Fruit fly (Drosophila melanogaster) whole organism, embryonic: Measurements from ENCODE around the gene Tcs4.
A peak's percentile ranks its signal among the peaks of the same experiment; 100 is the strongest.

ENCODE experiments used
- Blimp-1 ChIP-seq: fragments of 200-800 bp; sonication (Bioruptor generic); optimal IDR thresholded peaks from 3 replicates; lab custom pipeline; 2018; ENCODE audit warnings: missing biosample characterization, missing genetic modification characterization, mild to moderate bottlenecking, moderate library complexity, missing genetic modification reagents
- CG12071 ChIP-seq: fragments of 200-800 bp; sonication (Bioruptor generic); optimal IDR thresholded peaks from 3 replicates; lab custom pipeline; 2018; ENCODE audit warnings: missing biosample characterization, mild to moderate bottlenecking, missing genetic modification characterization
- CG12659 ChIP-seq: fragments of 200-800 bp; sonication (Bioruptor generic); optimal IDR thresholded peaks from 3 replicates; lab custom pipeline; 2017; ENCODE audit warnings: mild to moderate bottlenecking, missing biosample characterization, missing genetic modification reagents, missing genetic modification characterization
- CG15269 ChIP-seq: fragments of 200-800 bp; sonication (Bioruptor generic); optimal IDR thresholded peaks from 2 replicates; lab custom pipeline; 2018; ENCODE audit warnings: missing biosample characterization, mild to moderate bottlenecking, missing genetic modification characterization, moderate library complexity
- CG16779 ChIP-seq: fragments of 200-800 bp; sonication (Bioruptor generic); IDR thresholded peaks from 2 replicates; pipeline ENCODE4 v1.3.6; 2022; ENCODE audit warnings: missing biosample characterization, missing genetic modification characterization
- CG16813 ChIP-seq: fragments of 200-800 bp; sonication (Bioruptor generic); IDR thresholded peaks from 3 replicates; pipeline ENCODE4 v1.3.6; 2022; ENCODE audit warnings: missing biosample characterization, missing genetic modification characterization; ENCODE audit not compliant: partially characterized antibody
- CG17359 ChIP-seq: fragments of 200-800 bp; sonication (Bioruptor generic); optimal IDR thresholded peaks from 3 replicates; lab custom pipeline; 2018; ENCODE audit warnings: missing biosample characterization, mild to moderate bottlenecking, missing genetic modification characterization, moderate library complexity
- CG17385 ChIP-seq: fragments of 200-800 bp; sonication (Bioruptor generic); optimal IDR thresholded peaks from 3 replicates; lab custom pipeline; 2018; ENCODE audit warnings: missing biosample characterization, mild to moderate bottlenecking, missing genetic modification characterization
- CG3065 ChIP-seq: fragments of 200-800 bp; sonication (Bioruptor generic); optimal IDR thresholded peaks from 2 replicates; lab custom pipeline; 2016; ENCODE audit warnings: missing biosample characterization, missing genetic modification characterization
- CG3847 ChIP-seq: fragments of 200-800 bp; sonication (Bioruptor generic); IDR thresholded peaks from 2 replicates; pipeline ENCODE4 v1.3.6; 2022; ENCODE audit warnings: missing biosample characterization, missing genetic modification characterization
- CG6765 ChIP-seq: fragments of 200-800 bp; sonication (Bioruptor generic); optimal IDR thresholded peaks from 3 replicates; lab custom pipeline; 2017; ENCODE audit warnings: missing biosample characterization, mild to moderate bottlenecking, missing genetic modification characterization
- CG7963 ChIP-seq: fragments of 200-800 bp; sonication (Bioruptor generic); IDR thresholded peaks from 3 replicates; pipeline ENCODE4 v1.3.6; 2022; ENCODE audit warnings: missing biosample characterization, missing genetic modification characterization; ENCODE audit not compliant: partially characterized antibody
- CG8359 ChIP-seq: fragments of 200-800 bp; sonication (Bioruptor generic); optimal IDR thresholded peaks from 2 replicates; lab custom pipeline; 2017; ENCODE audit warnings: missing biosample characterization, mild to moderate bottlenecking, missing genetic modification characterization, borderline replicate concordance
- CG8924 ChIP-seq: fragments of 200-800 bp; optimal IDR thresholded peaks from 3 replicates; lab custom pipeline; 2019; ENCODE audit warnings: missing biosample characterization, mild to moderate bottlenecking, missing genetic modification characterization, moderate library complexity
- CG9609 ChIP-seq: fragments of 200-800 bp; sonication (Bioruptor generic); optimal IDR thresholded peaks from 3 replicates; lab custom pipeline; 2016; ENCODE audit warnings: missing biosample characterization, missing genetic modification characterization
- CHES-1-like ChIP-seq: fragments of 200-800 bp; sonication (Bioruptor generic); optimal IDR thresholded peaks from 2 replicates; lab custom pipeline; 2016; ENCODE audit warnings: missing biosample characterization, missing genetic modification characterization
- CTCF ChIP-seq: fragments of 200-800 bp; sonication (Bioruptor generic); optimal IDR thresholded peaks from 2 replicates; lab custom pipeline; 2017; ENCODE audit warnings: missing biosample characterization, mild to moderate bottlenecking, missing genetic modification characterization, moderate library complexity
- CoRest ChIP-seq: fragments of 200-800 bp; sonication (Bioruptor generic); optimal IDR thresholded peaks from 3 replicates; lab custom pipeline; 2018; ENCODE audit warnings: missing biosample characterization, mild to moderate bottlenecking, missing genetic modification characterization, moderate library complexity
- Dek ChIP-seq: fragments of 200-800 bp; sonication (Bioruptor generic); optimal IDR thresholded peaks from 3 replicates; lab custom pipeline; 2019; ENCODE audit warnings: missing biosample characterization, mild to moderate bottlenecking, missing genetic modification characterization, moderate library complexity
- Doc3 ChIP-seq: fragments of 200-800 bp; sonication (Bioruptor generic); IDR thresholded peaks from 3 replicates; pipeline ENCODE4 v1.3.6; 2022; ENCODE audit warnings: missing biosample characterization, missing genetic modification characterization; ENCODE audit not compliant: partially characterized antibody
- Drgx ChIP-seq: fragments of 200-800 bp; sonication (Bioruptor generic); IDR thresholded peaks from 2 replicates; pipeline ENCODE4 v1.3.6; 2022; ENCODE audit warnings: missing biosample characterization, missing genetic modification characterization
- Ets97D ChIP-seq: fragments of 200-800 bp; sonication (Bioruptor generic); optimal IDR thresholded peaks from 3 replicates; lab custom pipeline; 2016; ENCODE audit warnings: missing biosample characterization, missing genetic modification characterization
- HLH4C ChIP-seq: fragments of 200-800 bp; sonication (Bioruptor generic); IDR thresholded peaks from 3 replicates; pipeline ENCODE4 v1.3.6; 2022; ENCODE audit warnings: missing biosample characterization, missing genetic modification characterization; ENCODE audit not compliant: partially characterized antibody
- HmgD ChIP-seq: fragments of 200-800 bp; sonication (Bioruptor generic); optimal IDR thresholded peaks from 3 replicates; lab custom pipeline; 2016; ENCODE audit warnings: missing biosample characterization, missing genetic modification characterization
- Hr3 ChIP-seq: fragments of 200-800 bp; sonication (Bioruptor generic); optimal IDR thresholded peaks from 3 replicates; lab custom pipeline; 2016; ENCODE audit warnings: missing biosample characterization, missing genetic modification characterization
- MBD-R2 ChIP-seq: fragments of 200-800 bp; sonication (Bioruptor generic); IDR thresholded peaks from 2 replicates; pipeline ENCODE4 v1.3.6; 2022; ENCODE audit warnings: missing biosample characterization, missing genetic modification characterization
- Myb ChIP-seq: fragments of 200-800 bp; sonication (Bioruptor generic); optimal IDR thresholded peaks from 2 replicates; lab custom pipeline; 2016; ENCODE audit warnings: missing biosample characterization, missing genetic modification characterization
- Pdp1 ChIP-seq, 2 experiments: fragments of 200-800 bp; sonication (Bioruptor generic); optimal IDR thresholded peaks; 3 replicates each; lab custom pipeline; 2016; ENCODE audit warnings: missing biosample characterization in 2 of 2, missing genetic modification characterization in 2 of 2, mild to moderate bottlenecking in 1 of 2, moderate library complexity in 1 of 2
- Ptx1 ChIP-seq: fragments of 200-800 bp; sonication (Bioruptor generic); IDR thresholded peaks from 2 replicates; pipeline ENCODE4 v1.3.6; 2022; ENCODE audit warnings: missing biosample characterization, missing genetic modification characterization
- Scr ChIP-seq: fragments of 200-800 bp; sonication (Bioruptor generic); IDR thresholded peaks from 2 replicates; pipeline ENCODE4 v1.3.6; 2022; ENCODE audit warnings: missing biosample characterization, missing genetic modification characterization; ENCODE audit not compliant: partially characterized antibody
- Stat92E ChIP-seq, 3 experiments: fragments of >200 bp in 2 of 3; fragments of 200-800 bp in 1 of 3; sonication (Bioruptor generic) in 1 of 3; optimal IDR thresholded peaks; 2 replicates each; lab custom pipeline; 2017 to 2019; ENCODE audit warnings: missing biosample characterization in 3 of 3, missing genetic modification characterization in 3 of 3, mild to moderate bottlenecking in 1 of 3, moderate library complexity in 1 of 3
- Xbp1 ChIP-seq: fragments of 200-800 bp; sonication (Bioruptor generic); optimal IDR thresholded peaks from 3 replicates; lab custom pipeline; 2016; ENCODE audit warnings: missing biosample characterization, mild to moderate bottlenecking, missing genetic modification characterization
- ap ChIP-seq: fragments of 200-800 bp; sonication (Bioruptor generic); IDR thresholded peaks from 2 replicates; pipeline ENCODE4 v1.3.6; 2022; ENCODE audit warnings: missing biosample characterization, missing genetic modification characterization
- ato ChIP-seq: fragments of 200-800 bp; sonication (Bioruptor generic); IDR thresholded peaks from 2 replicates; pipeline ENCODE4 v1.3.6; 2022; ENCODE audit warnings: missing biosample characterization, missing genetic modification characterization; ENCODE audit not compliant: partially characterized antibody
- bbx ChIP-seq: fragments of 200-800 bp; sonication (Bioruptor generic); IDR thresholded peaks from 2 replicates; pipeline ENCODE4 v1.3.6; 2022; ENCODE audit warnings: missing biosample characterization, missing genetic modification characterization; ENCODE audit not compliant: partially characterized antibody
- cad ChIP-seq: fragments of >200 bp; optimal IDR thresholded peaks from 2 replicates; lab custom pipeline; 2017; ENCODE audit warnings: missing biosample characterization, missing genetic modification characterization
- cas ChIP-seq: fragments of 200-800 bp; sonication (Bioruptor generic); IDR thresholded peaks from 2 replicates; pipeline ENCODE4 v1.3.6; 2022; ENCODE audit warnings: missing biosample characterization, missing genetic modification characterization
- crc ChIP-seq: fragments of 200-800 bp; sonication (Bioruptor generic); optimal IDR thresholded peaks from 2 replicates; lab custom pipeline; 2016; ENCODE audit warnings: missing biosample characterization, missing genetic modification characterization
- hb ChIP-seq: fragments of 200-800 bp; sonication (Bioruptor generic); IDR thresholded peaks from 3 replicates; pipeline ENCODE4 v1.3.6; 2022; ENCODE audit warnings: missing biosample characterization, missing genetic modification characterization; ENCODE audit not compliant: partially characterized antibody
- hbn ChIP-seq: fragments of 200-800 bp; sonication (Bioruptor generic); IDR thresholded peaks from 2 replicates; pipeline ENCODE4 v1.3.6; 2022; ENCODE audit warnings: missing biosample characterization, missing genetic modification characterization; ENCODE audit not compliant: partially characterized antibody
- ind ChIP-seq: fragments of 200-800 bp; sonication (Bioruptor generic); optimal IDR thresholded peaks from 3 replicates; lab custom pipeline; 2016; ENCODE audit warnings: missing biosample characterization, missing genetic modification characterization
- inv ChIP-seq: fragments of 200-800 bp; sonication (Bioruptor generic); IDR thresholded peaks from 2 replicates; pipeline ENCODE4 v1.3.6; 2022; ENCODE audit warnings: missing biosample characterization, missing genetic modification characterization; ENCODE audit not compliant: partially characterized antibody
- knrl ChIP-seq: fragments of 200-800 bp; sonication (Bioruptor generic); IDR thresholded peaks from 3 replicates; pipeline ENCODE4 v1.3.6; 2022; ENCODE audit warnings: missing biosample characterization, missing genetic modification characterization; ENCODE audit not compliant: partially characterized antibody
- mld ChIP-seq: fragments of 200-800 bp; sonication (Bioruptor generic); IDR thresholded peaks from 3 replicates; pipeline ENCODE4 v1.3.6; 2022; ENCODE audit warnings: missing biosample characterization, missing genetic modification characterization; ENCODE audit not compliant: partially characterized antibody
- nerfin-2 ChIP-seq: fragments of 200-800 bp; sonication (Bioruptor generic); IDR thresholded peaks from 2 replicates; pipeline ENCODE4 v1.3.6; 2022; ENCODE audit warnings: missing biosample characterization, missing genetic modification characterization; ENCODE audit not compliant: partially characterized antibody
- pho ChIP-seq: fragments of 200-800 bp; sonication (Bioruptor generic); optimal IDR thresholded peaks from 2 replicates; lab custom pipeline; 2016; ENCODE audit warnings: missing biosample characterization, missing genetic modification characterization
- rib ChIP-seq: fragments of 200-800 bp; sonication (Bioruptor generic); IDR thresholded peaks from 2 replicates; pipeline ENCODE4 v1.3.6; 2022; ENCODE audit warnings: missing biosample characterization, missing genetic modification characterization
- tna ChIP-seq: fragments of 200-800 bp; sonication (Bioruptor generic); IDR thresholded peaks from 2 replicates; pipeline ENCODE4 v1.3.6; 2022; ENCODE audit warnings: missing biosample characterization, missing genetic modification characterization; ENCODE audit not compliant: partially characterized antibody
- tx ChIP-seq: fragments of 200-800 bp; sonication (Bioruptor generic); optimal IDR thresholded peaks from 2 replicates; lab custom pipeline; 2016; ENCODE audit warnings: missing biosample characterization, missing genetic modification characterization

The Tcs4 gene

dm6 chrX:19679207-19679606 is 22.3 kb downstream of the Tcs4 start (continued):
- TF ChIP-seq CG16813 (peak; percentile 61), mld (GFP tag; lab: Robert Waterston, UW) (0 out of 3 replicates have a peak, but pooled peaks have one; percentile 17), ato (GFP tag; lab: Robert Waterston, UW) (peak; percentile 16; the same call in 1 of the 2 replicates), CTCF (GFP tag; lab: Kevin White, UChicago) (peak; percentile 86), Drgx (no peak), tna (GFP tag; lab: Robert Waterston, UW) (peak; percentile 50; the same call in 1 of the 2 replicates), pho (GFP tag; lab: Kevin White, UChicago) (no peak), Hr3 (GFP tag; lab: Kevin White, UChicago) (no peak), CG8359 (GFP tag; lab: Kevin White, UChicago) (no peak), Blimp-1 (GFP tag; lab: Kevin White, UChicago) (no peak), CG3065 (GFP tag; lab: Kevin White, UChicago) (no peak), Doc3 (GFP tag; lab: Robert Waterston, UW) (no peak), ap (GFP tag; lab: Robert Waterston, UW) (no peak), Stat92E (GFP tag; optimal IDR thresholded peaks at IDR 0.05; lab: Kevin White, UChicago) (no peak), Myb (no peak), CG15269 (tag; lab: Kevin White, UChicago) (no peak), Ets97D (GFP tag; lab: Kevin White, UChicago) (no peak), CG7963 (peak; percentile 13; the same call in 1 of the 3 replicates), Dek (tag; lab: Kevin White, UChicago) (no peak), CG6765 (GFP tag; lab: Kevin White, UChicago) (no peak), crc (no peak), CG8924 (no peak), HLH4C (GFP tag; lab: Robert Waterston, UW) (peak; percentile 64; the same call in 2 of the 3 replicates), knrl (GFP tag; lab: Robert Waterston, UW) (no peak), bbx (GFP tag; lab: Robert Waterston, UW) (0 out of 2 replicates have a peak, but pooled peaks have one; percentile 35), cas (GFP tag; lab: Robert Waterston, UW) (no peak), HmgD (no peak), Scr (GFP tag; lab: Robert Waterston, UW) (peak; percentile 45), CG9609 (GFP tag; lab: Kevin White, UChicago) (no peak), CG17385 (GFP tag; lab: Kevin White, UChicago) (no peak), CG12659 (GFP tag; lab: Kevin White, UChicago) (no peak), MBD-R2 (GFP tag; lab: Robert Waterston, UW) (no peak), rib (GFP tag; lab: Robert Waterston, UW) (no peak), CG17359 (tag; lab: Kevin White, UChicago) (no peak), CG12071 (no peak), CG3847 (no peak), ind (no peak), tx (no peak), CHES-1-like (GFP tag; lab: Kevin White, UChicago) (no peak), hb (GFP tag; lab: Robert Waterston, UW) (peak; percentile 57; the same call in 1 of the 3 replicates), Ptx1 (GFP tag; lab: Robert Waterston, UW) (no peak), CG16779 (no peak), Pdp1 (GFP tag; optimal IDR thresholded peaks at IDR 0.05; lab: Kevin White, UChicago) (peak in 1 of 2 experiments; percentile 9), cad (no peak), hbn (GFP tag; lab: Robert Waterston, UW) (no peak), inv (GFP tag; lab: Robert Waterston, UW) (peak; percentile 12; the same call in 1 of the 2 replicates), Xbp1 (GFP tag; lab: Kevin White, UChicago) (no peak), nerfin-2 (GFP tag; lab: Robert Waterston, UW) (peak; percentile 33; the same call in 1 of the 2 replicates), CoRest (tag; lab: Kevin White, UChicago) (no peak)
